Fruit fly (Drosophila melanogaster): ENCODE data around the gene Eig71Eb.

DNA sequence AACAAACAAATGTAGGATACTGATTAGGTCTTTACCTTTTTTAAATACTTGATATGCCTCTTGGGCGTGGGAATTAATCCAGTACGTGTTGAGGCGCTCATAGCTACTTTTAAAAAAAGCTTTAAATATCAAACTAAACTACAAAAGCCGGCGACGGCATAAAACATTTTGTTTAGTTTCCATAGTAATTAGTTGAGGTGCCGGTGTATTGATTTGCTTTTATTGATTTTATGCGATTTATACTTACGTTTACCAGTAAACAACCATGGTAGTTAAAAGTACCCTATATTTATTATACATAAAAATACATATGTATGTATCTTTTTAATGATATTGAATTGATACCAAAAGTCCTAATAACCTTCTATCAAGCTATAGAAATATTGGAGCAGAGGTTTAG, 37.0 kb upstream of the Eig71Eb start, which contains the start of gene CG13449:
- TF ChIP-seq fkh (GFP tag; optimal IDR thresholded peaks at IDR 0.05) (no peak), CG1621 (tag; optimal IDR thresholded peaks at IDR 0.05) (no peak)
